Worm (Caenorhabditis elegans): Measurements from ENCODE around the gene F33H12.7.
"Not testable (repeated sequence)": the region's sequence is repeated elsewhere in the genome, so short reads cannot be mapped to it uniquely, and the experiment has no call there.

ce11 chrII:2619148-2619547 lies 32.4 kb upstream of the F33H12.7 start, which contains the start of gene msrp-6:
- TF ChIP-seq him-1, W03F9.2, dao-5 (tag; optimal IDR thresholded peaks at IDR 0.05): not testable (repeated sequence)
